Worm (Caenorhabditis elegans): ENCODE results near the gene cwc-15.

The cwc-15 gene

ce11 chrV:16032761-16033160, 9.6 kb downstream of the cwc-15 start, which contains the start of gene T10C6.16:
TSS of gene T10C6.16 (minus strand) at chrV:16033005.
- TF ChIP-seq unc-130 (tag; optimal IDR thresholded peaks at IDR 0.05), result no peak
- peak; percentile 18 for TF ChIP-seq nhr-85 (tag)

- TF ChIP-seq lsy-2 (tag; optimal IDR thresholded peaks at IDR 0.05) (no peak), jun-1 (tag; optimal IDR thresholded peaks at IDR 0.05) (no peak), isw-1 (GFP tag; IDR thresholded peaks at IDR 0.05) (no peak)
Measured at ce11 chrV:16033491-16033890, 10.3 kb downstream of the cwc-15 start.

ce11 chrV:16036166-16036565, 13.0 kb downstream of the cwc-15 start, which contains the start of gene T10C6.10:
TSS of gene T10C6.10 (plus strand) at chrV:16036413.
- TF ChIP-seq efl-1 (optimal IDR thresholded peaks at IDR 0.05) (no peak), efl-1 (GFP tag; optimal IDR thresholded peaks at IDR 0.05 in 1 of 2) (peak in 1 of 2 experiments; percentile 45), unc-62 (GFP tag; optimal IDR thresholded peaks at IDR 0.05) (no peak)

- TF ChIP-seq lin-35 (GFP tag; optimal IDR thresholded peaks at IDR 0.05) (peak in 1 of 2 experiments; percentile 7), blmp-1 (tag; optimal IDR thresholded peaks at IDR 0.05) (peak; percentile 15), tbx-2 (tag; optimal IDR thresholded peaks at IDR 0.05) (peak; percentile 20), nhr-19 (GFP tag; conservative IDR thresholded peaks at IDR 0.05) (peak; percentile 18; the same call in 1 of the 2 replicates), efl-3 (GFP tag; optimal IDR thresholded peaks at IDR 0.05) (peak; percentile 60), dpl-1 (GFP tag; optimal IDR thresholded peaks at IDR 0.05) (peak in 1 of 3 experiments; percentile 23), mep-1 (tag; optimal IDR thresholded peaks at IDR 0.05) (peak; percentile 30), nhr-85 (tag) (peak; percentile 90), efl-1 (optimal IDR thresholded peaks at IDR 0.05) (peak; percentile 25 to 52), efl-1 (GFP tag; optimal IDR thresholded peaks at IDR 0.05 in 1 of 2) (peak in 1 of 2 experiments; percentile 29), xbp-1 (tag; optimal IDR thresholded peaks at IDR 0.05) (peak; percentile 38), ztf-11 (tag; optimal IDR thresholded peaks at IDR 0.05) (peak in 1 of 2 experiments; percentile 92), nhr-20 (tag; optimal IDR thresholded peaks at IDR 0.05) (peak; percentile 69), lin-14 (GFP tag; optimal IDR thresholded peaks at IDR 0.05) (peak; percentile 79), unc-86 (tag; optimal IDR thresholded peaks at IDR 0.05) (peak; percentile 43), rnt-1 (tag; optimal IDR thresholded peaks at IDR 0.05) (peak; percentile 27), grh-1 (GFP tag; IDR thresholded peaks at IDR 0.05) (peak; percentile 78), snu-23 (GFP tag; optimal IDR thresholded peaks at IDR 0.05) (peak; percentile 54), nhr-90 (tag; optimal IDR thresholded peaks at IDR 0.05; ENCODE audit: poor library complexity) (peak; percentile 76), ztf-4 (tag; optimal IDR thresholded peaks at IDR 0.05) (peak; percentile 35), swsn-7 (tag; optimal IDR thresholded peaks at IDR 0.05) (peak; percentile 76), nhr-47 (tag; optimal IDR thresholded peaks at IDR 0.05) (peak; percentile 56), nhr-71 (tag; optimal IDR thresholded peaks at IDR 0.05) (peak; percentile 69), C16A3.4 (tag; optimal IDR thresholded peaks at IDR 0.05) (peak; percentile 15)
Measured at ce11 chrV:16040140-16040827, 17.1 kb downstream of the cwc-15 start, which contains the start of the genes his-4 and his-3. TSS of gene his-4 (minus strand) at chrV:16040515. TSS of gene his-3 (plus strand) at chrV:16040808.

- peak; percentile 23 for TF ChIP-seq nhr-71 (tag; optimal IDR thresholded peaks at IDR 0.05)
- no peak for TF ChIP-seq ztf-11 (tag; optimal IDR thresholded peaks at IDR 0.05)
- peak; percentile 3 for TF ChIP-seq lin-14 (GFP tag; optimal IDR thresholded peaks at IDR 0.05)
- peak; percentile 23 for TF ChIP-seq xbp-1 (tag; optimal IDR thresholded peaks at IDR 0.05)
- TF ChIP-seq dpl-1 (GFP tag; optimal IDR thresholded peaks at IDR 0.05), result peak; percentile 18 to 35 (median 19)
- no peak for TF ChIP-seq ceh-8 (GFP tag; optimal IDR thresholded peaks at IDR 0.05)
- TF ChIP-seq nhr-90 (tag; optimal IDR thresholded peaks at IDR 0.05; ENCODE audit: poor library complexity), result peak; percentile 2
- peak in 1 of 2 experiments; percentile 10 for TF ChIP-seq efl-1 (optimal IDR thresholded peaks at IDR 0.05)
- TF ChIP-seq efl-1 (GFP tag; optimal IDR thresholded peaks at IDR 0.05 in 1 of 2), result no peak
- peak; percentile 80 for TF ChIP-seq nhr-85 (tag)
- no peak for TF ChIP-seq egl-13 (tag; optimal IDR thresholded peaks at IDR 0.05)
- TF ChIP-seq mep-1 (tag; optimal IDR thresholded peaks at IDR 0.05), result peak; percentile 1
- TF ChIP-seq lsy-2 (tag; optimal IDR thresholded peaks at IDR 0.05), result peak in 1 of 2 experiments; percentile 19
- TF ChIP-seq mef-2 (tag; optimal IDR thresholded peaks at IDR 0.05), result no peak
- no peak for TF ChIP-seq tlp-1 (tag; optimal IDR thresholded peaks at IDR 0.05)
- no peak for TF ChIP-seq zip-4 (GFP tag; optimal IDR thresholded peaks at IDR 0.05)
Measured at ce11 chrV:16041412-16041811, 18.3 kb downstream of the cwc-15 start.
